Worm (Caenorhabditis elegans): ENCODE results near the gene irld-26.

DNA sequence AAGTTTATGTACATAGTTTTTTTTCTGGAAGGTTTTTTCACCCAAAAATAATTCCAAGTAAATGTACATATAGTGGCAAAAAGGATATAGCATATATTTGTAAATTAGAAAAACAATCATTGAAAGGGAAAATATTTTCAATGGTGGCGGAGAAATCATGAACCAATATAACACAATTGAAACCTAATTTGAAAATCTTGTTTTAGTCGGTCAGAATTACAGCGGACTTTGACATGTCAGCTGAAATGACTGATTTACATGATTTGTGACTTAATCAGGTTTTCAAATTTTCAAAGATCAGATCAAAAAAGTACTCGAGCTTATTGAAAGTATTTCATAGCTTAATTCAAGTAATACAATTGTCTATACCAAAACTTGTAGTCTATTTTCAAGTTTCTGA is 33.3 kb upstream of the irld-26 start, which contains the start of gene K05D4.9:
- TF ChIP-seq unc-62 (GFP tag; optimal IDR thresholded peaks at IDR 0.05) (no peak), B0019.2 (GFP tag; conservative IDR thresholded peaks at IDR 0.05) (no peak), F57C9.4 (tag; optimal IDR thresholded peaks at IDR 0.05) (no peak), zfh-2 (GFP tag; conservative IDR thresholded peaks at IDR 0.05) (no peak), ztf-28 (GFP tag; IDR thresholded peaks at IDR 0.05) (no peak), nhr-179 (tag; optimal IDR thresholded peaks at IDR 0.05) (no peak), ekl-4 (GFP tag; IDR thresholded peaks at IDR 0.05) (no peak), hrde-1 (tag; optimal IDR thresholded peaks at IDR 0.05; ENCODE audit: borderline replicate concordance) (no peak), mxl-1 (tag; optimal IDR thresholded peaks at IDR 0.05) (no peak), ama-1 (optimal IDR thresholded peaks at IDR 0.05) (no peak), ama-1 (GFP tag; optimal IDR thresholded peaks at IDR 0.05) (no peak)

All from whole organism, young adult.